Worm (Caenorhabditis elegans) whole organism, midembryonic: ENCODE data around the gene K09C4.4.

ENCODE experiments used
- flt-1 ChIP-seq: fragments of 200-800 bp; sonication (Bioruptor generic); IDR thresholded peaks from 2 replicates; pipeline ENCODE4 v1.3.6; 2022; ENCODE audit warnings: missing genetic modification characterization, missing compliant biosample characterization
- med-1 ChIP-seq: sonication (generic microtip); optimal IDR thresholded peaks from 2 replicates; lab custom pipeline; 2017; ENCODE audit warnings: missing genetic modification characterization, mild to moderate bottlenecking, missing compliant biosample characterization, antibody characterized with exemption, missing genetic modification reagents; ENCODE audit not compliant: insufficient read depth
- ref-1 ChIP-seq: fragments of 200-800 bp; sonication (Bioruptor generic); conservative IDR thresholded peaks from 2 replicates; pipeline ENCODE4 v1.3.6; 2022; ENCODE audit warnings: missing genetic modification reagents, missing genetic modification characterization, missing compliant biosample characterization
- tab-1 ChIP-seq: fragments of 200-800 bp; sonication (Bioruptor generic); IDR thresholded peaks from 2 replicates; pipeline ENCODE4 v1.3.6; 2022; ENCODE audit warnings: missing genetic modification characterization, missing compliant biosample characterization

- TF ChIP-seq med-1 (GFP tag; lab: Kevin White, UChicago) (no peak), tab-1 (GFP tag; lab: Robert Waterston, UW) (no peak), ref-1 (GFP tag; lab: Robert Waterston, UW) (no peak), flt-1 (no peak)
Measured at ce11 chrX:3285448-3285847, 3.8 kb upstream of the K09C4.4 start.
